Fruit fly (Drosophila melanogaster) whole organism, embryonic: ENCODE measurements around the gene CG33795.

Source experiments
- Abd-B ChIP-seq: fragments of 200-800 bp; sonication (Bioruptor generic); optimal IDR thresholded peaks from 2 replicates; lab custom pipeline; 2018; ENCODE audit warnings: missing biosample characterization, mild to moderate bottlenecking, missing genetic modification characterization, moderate library complexity
- BtbVII ChIP-seq: fragments of 200-800 bp; sonication (Bioruptor generic); optimal IDR thresholded peaks from 3 replicates; lab custom pipeline; 2017; ENCODE audit warnings: missing biosample characterization, mild to moderate bottlenecking, missing genetic modification characterization
- CG11456 ChIP-seq: fragments of 200-800 bp; sonication (Bioruptor generic); IDR thresholded peaks from 3 replicates; pipeline ENCODE4 v1.3.6; 2022; ENCODE audit warnings: missing biosample characterization, missing genetic modification characterization
- CG14667 ChIP-seq: fragments of 200-800 bp; sonication (Bioruptor generic); IDR thresholded peaks from 2 replicates; pipeline ENCODE4 v1.3.6; 2022; ENCODE audit warnings: missing biosample characterization, missing genetic modification characterization
- CG1647 ChIP-seq: fragments of 200-800 bp; sonication (Bioruptor generic); optimal IDR thresholded peaks from 3 replicates; lab custom pipeline; 2016; ENCODE audit warnings: missing biosample characterization, missing genetic modification characterization
- CG17912 ChIP-seq: fragments of 200-800 bp; sonication (Bioruptor generic); optimal IDR thresholded peaks from 2 replicates; lab custom pipeline; 2018; ENCODE audit warnings: missing biosample characterization, mild to moderate bottlenecking, missing genetic modification characterization
- CG18619 ChIP-seq: fragments of 200-800 bp; sonication (Bioruptor generic); optimal IDR thresholded peaks from 3 replicates; lab custom pipeline; 2017; ENCODE audit warnings: missing biosample characterization, mild to moderate bottlenecking, missing genetic modification characterization
- CG18764 ChIP-seq: fragments of 200-800 bp; sonication (Bioruptor generic); optimal IDR thresholded peaks from 3 replicates; lab custom pipeline; 2016; ENCODE audit warnings: missing biosample characterization, missing genetic modification characterization
- CG2116 ChIP-seq: fragments of 200-800 bp; sonication (Bioruptor generic); optimal IDR thresholded peaks from 3 replicates; lab custom pipeline; 2018; ENCODE audit warnings: missing biosample characterization, mild to moderate bottlenecking, missing genetic modification characterization
- CG2712 ChIP-seq: fragments of 200-800 bp; optimal IDR thresholded peaks from 3 replicates; lab custom pipeline; 2019; ENCODE audit warnings: missing biosample characterization, mild to moderate bottlenecking, missing genetic modification characterization, moderate library complexity
- CG2875 ChIP-seq: fragments of 200-800 bp; sonication (Bioruptor generic); optimal IDR thresholded peaks from 2 replicates; lab custom pipeline; 2017; ENCODE audit warnings: missing biosample characterization, mild to moderate bottlenecking, missing genetic modification characterization, missing genetic modification reagents
- CG30403 ChIP-seq: fragments of 200-800 bp; sonication (Bioruptor generic); optimal IDR thresholded peaks from 3 replicates; lab custom pipeline; 2016; ENCODE audit warnings: missing biosample characterization, missing genetic modification characterization
- CG31365 ChIP-seq: fragments of 200-800 bp; sonication (Bioruptor generic); optimal IDR thresholded peaks from 2 replicates; lab custom pipeline; 2018; ENCODE audit warnings: missing biosample characterization, mild to moderate bottlenecking, missing genetic modification characterization
- CG7271 ChIP-seq: fragments of 200-800 bp; sonication (Bioruptor generic); optimal IDR thresholded peaks from 2 replicates; lab custom pipeline; 2018; ENCODE audit warnings: missing biosample characterization, mild to moderate bottlenecking, missing genetic modification characterization, moderate library complexity
- Dfd ChIP-seq, 2 experiments: fragments of >200 bp; optimal IDR thresholded peaks; 2 replicates each; lab custom pipeline; 2017; ENCODE audit warnings: missing biosample characterization in 2 of 2, missing genetic modification characterization in 2 of 2
- E2f1 ChIP-seq: fragments of 200-800 bp; sonication (Bioruptor generic); IDR thresholded peaks from 2 replicates; pipeline ENCODE4 v1.3.6; 2022; ENCODE audit warnings: missing biosample characterization, missing genetic modification characterization
- H2.0 ChIP-seq: fragments of 200-800 bp; sonication (Bioruptor generic); IDR thresholded peaks from 2 replicates; pipeline ENCODE4 v1.3.6; 2022; ENCODE audit warnings: missing biosample characterization, missing genetic modification characterization
- Hand ChIP-seq: fragments of 200-800 bp; sonication (Bioruptor generic); optimal IDR thresholded peaks from 2 replicates; lab custom pipeline; 2017; ENCODE audit warnings: mild to moderate bottlenecking, missing biosample characterization, missing genetic modification reagents, missing genetic modification characterization
- Max ChIP-seq: fragments of 200-800 bp; sonication (Bioruptor generic); optimal IDR thresholded peaks from 2 replicates; lab custom pipeline; 2016; ENCODE audit warnings: missing biosample characterization, mild to moderate bottlenecking, missing genetic modification characterization
- NC2β ChIP-seq: fragments of 200-800 bp; sonication (Bioruptor generic); optimal IDR thresholded peaks from 2 replicates; lab custom pipeline; 2016; ENCODE audit warnings: missing biosample characterization, missing genetic modification characterization
- Side ChIP-seq: fragments of 200-800 bp; sonication (Bioruptor generic); optimal IDR thresholded peaks from 2 replicates; lab custom pipeline; 2016; ENCODE audit warnings: missing biosample characterization, missing genetic modification characterization
- Stat92E ChIP-seq, 3 experiments: fragments of >200 bp in 2 of 3; fragments of 200-800 bp in 1 of 3; sonication (Bioruptor generic) in 1 of 3; optimal IDR thresholded peaks; 2 replicates each; lab custom pipeline; 2017 to 2019; ENCODE audit warnings: missing biosample characterization in 3 of 3, missing genetic modification characterization in 3 of 3, mild to moderate bottlenecking in 1 of 3, moderate library complexity in 1 of 3
- bab2 ChIP-seq: fragments of 200-800 bp; sonication (Bioruptor generic); optimal IDR thresholded peaks from 2 replicates; lab custom pipeline; 2016; ENCODE audit warnings: missing biosample characterization, missing genetic modification characterization
- chinmo ChIP-seq: fragments of 200-800 bp; sonication (Bioruptor generic); IDR thresholded peaks from 4 replicates; pipeline ENCODE4 v1.3.6; 2022; ENCODE audit warnings: missing biosample characterization, missing genetic modification characterization; ENCODE audit not compliant: partially characterized antibody
- chm ChIP-seq: fragments of 200-800 bp; sonication (Bioruptor generic); IDR thresholded peaks from 2 replicates; pipeline ENCODE4 v1.3.6; 2022; ENCODE audit warnings: missing biosample characterization, missing genetic modification characterization
- corto ChIP-seq: fragments of 200-800 bp; sonication (Bioruptor generic); optimal IDR thresholded peaks from 2 replicates; lab custom pipeline; 2016; ENCODE audit warnings: missing biosample characterization, mild to moderate bottlenecking, missing genetic modification characterization, moderate library complexity
- disco-r ChIP-seq: fragments of 200-800 bp; sonication (Bioruptor generic); optimal IDR thresholded peaks from 2 replicates; lab custom pipeline; 2016; ENCODE audit warnings: missing biosample characterization, missing genetic modification characterization
- dmrt11E ChIP-seq: fragments of 200-800 bp; sonication (Bioruptor generic); optimal IDR thresholded peaks from 3 replicates; lab custom pipeline; 2018; ENCODE audit warnings: missing biosample characterization, mild to moderate bottlenecking, missing genetic modification characterization, moderate library complexity
- eve ChIP-seq, 2 experiments: fragments of >200 bp; optimal IDR thresholded peaks; 2 replicates each; lab custom pipeline; 2017; ENCODE audit warnings: missing biosample characterization in 2 of 2, missing genetic modification characterization in 2 of 2
- exex ChIP-seq: fragments of 200-800 bp; sonication (Bioruptor generic); optimal IDR thresholded peaks from 4 replicates; lab custom pipeline; 2018; ENCODE audit warnings: missing biosample characterization, mild to moderate bottlenecking, missing genetic modification characterization, moderate library complexity
- ftz-f1 ChIP-seq: fragments of 200-800 bp; sonication (Bioruptor generic); optimal IDR thresholded peaks from 2 replicates; lab custom pipeline; 2016; ENCODE audit warnings: missing biosample characterization, missing genetic modification characterization
- gfzf ChIP-seq: fragments of 200-800 bp; sonication (Bioruptor generic); optimal IDR thresholded peaks from 2 replicates; lab custom pipeline; 2016; ENCODE audit warnings: missing biosample characterization, mild to moderate bottlenecking, missing genetic modification characterization, moderate library complexity
- hb ChIP-seq: fragments of 200-800 bp; sonication (Bioruptor generic); IDR thresholded peaks from 3 replicates; pipeline ENCODE4 v1.3.6; 2022; ENCODE audit warnings: missing biosample characterization, missing genetic modification characterization; ENCODE audit not compliant: partially characterized antibody
- mam ChIP-seq: fragments of 200-800 bp; sonication (Bioruptor generic); optimal IDR thresholded peaks from 3 replicates; lab custom pipeline; 2016; ENCODE audit warnings: missing biosample characterization, missing genetic modification characterization
- nmo ChIP-seq: fragments of 200-800 bp; sonication (Bioruptor generic); optimal IDR thresholded peaks from 2 replicates; lab custom pipeline; 2018; ENCODE audit warnings: missing biosample characterization, mild to moderate bottlenecking, missing genetic modification characterization, moderate library complexity
- odd ChIP-seq: fragments of 200-800 bp; sonication (Bioruptor generic); optimal IDR thresholded peaks from 2 replicates; lab custom pipeline; 2017; ENCODE audit warnings: missing biosample characterization, mild to moderate bottlenecking, missing genetic modification characterization
- onecut ChIP-seq: fragments of 200-800 bp; sonication (Bioruptor generic); IDR thresholded peaks from 2 replicates; pipeline ENCODE4 v1.3.6; 2022; ENCODE audit warnings: missing biosample characterization, missing genetic modification characterization
- org-1 ChIP-seq: fragments of 200-800 bp; sonication (Bioruptor generic); optimal IDR thresholded peaks from 2 replicates; lab custom pipeline; 2017; ENCODE audit warnings: missing biosample characterization, missing genetic modification characterization
- pho ChIP-seq: fragments of 200-800 bp; sonication (Bioruptor generic); optimal IDR thresholded peaks from 2 replicates; lab custom pipeline; 2016; ENCODE audit warnings: missing biosample characterization, missing genetic modification characterization
- sens ChIP-seq: fragments of 200-800 bp; sonication (Bioruptor generic); peaks from one replicate; lab custom pipeline; 2016; ENCODE audit warnings: missing biosample characterization, missing genetic modification characterization
- slp2 ChIP-seq: fragments of 200-800 bp; sonication (Bioruptor generic); optimal IDR thresholded peaks from 2 replicates; lab custom pipeline; 2016; ENCODE audit warnings: missing biosample characterization, missing genetic modification characterization
- sob ChIP-seq: fragments of 200-800 bp; sonication (Bioruptor generic); IDR thresholded peaks from 2 replicates; pipeline ENCODE4 v1.3.6; 2022; ENCODE audit warnings: missing biosample characterization, missing genetic modification characterization
- tap ChIP-seq: fragments of 200-800 bp; optimal IDR thresholded peaks from 3 replicates; lab custom pipeline; 2019; ENCODE audit warnings: missing biosample characterization, mild to moderate bottlenecking, missing genetic modification characterization, moderate library complexity
- trem ChIP-seq: fragments of 200-800 bp; optimal IDR thresholded peaks from 3 replicates; lab custom pipeline; 2019; ENCODE audit warnings: missing biosample characterization, mild to moderate bottlenecking, missing genetic modification characterization, moderate library complexity
- trh ChIP-seq: fragments of 200-800 bp; sonication (Bioruptor generic); optimal IDR thresholded peaks from 2 replicates; lab custom pipeline; 2016; ENCODE audit warnings: missing biosample characterization, missing genetic modification characterization
- tup ChIP-seq: fragments of 200-800 bp; sonication (Bioruptor generic); optimal IDR thresholded peaks from 2 replicates; lab custom pipeline; 2016; ENCODE audit warnings: missing biosample characterization, mild to moderate bottlenecking, missing genetic modification characterization, moderate library complexity
- tx ChIP-seq: fragments of 200-800 bp; sonication (Bioruptor generic); optimal IDR thresholded peaks from 2 replicates; lab custom pipeline; 2016; ENCODE audit warnings: missing biosample characterization, missing genetic modification characterization
- zen2 ChIP-seq: fragments of 200-800 bp; sonication (Bioruptor generic); IDR thresholded peaks from 3 replicates; pipeline ENCODE4 v1.3.6; 2022; ENCODE audit warnings: missing biosample characterization, missing genetic modification characterization; ENCODE audit not compliant: partially characterized antibody
- zf30C ChIP-seq: fragments of 200-800 bp; sonication (Bioruptor generic); optimal IDR thresholded peaks from 3 replicates; lab custom pipeline; 2018; ENCODE audit warnings: missing biosample characterization, mild to moderate bottlenecking, missing genetic modification characterization

The CG33795 gene

dm6 chr3L:16157251-16158190 lies 13.7 kb downstream of the CG33795 start (continued):
- TF ChIP-seq E2f1 (GFP tag; lab: Robert Waterston, UW) (no peak), CG2116 (GFP tag; lab: Kevin White, UChicago) (peak; percentile 4), CG2712 (tag; lab: Kevin White, UChicago) (peak; percentile 58), NC2β (GFP tag; lab: Kevin White, UChicago) (no peak), onecut (GFP tag; lab: Robert Waterston, UW) (no peak), tup (no peak), hb (no peak), pho (GFP tag; lab: Kevin White, UChicago) (peak; percentile 39), CG1647 (GFP tag; lab: Kevin White, UChicago) (peak; percentile 10), disco-r (peak; percentile 43), CG30403 (GFP tag; lab: Kevin White, UChicago) (peak; percentile 71), tap (tag; lab: Kevin White, UChicago) (peak; percentile 5), bab2 (no peak), dmrt11E (peak; percentile 1), zen2 (no peak), chinmo (GFP tag; lab: Robert Waterston, UW) (no peak), CG2875 (GFP tag; lab: Kevin White, UChicago) (no peak), CG7271 (tag; lab: Kevin White, UChicago) (no peak), zf30C (GFP tag; lab: Kevin White, UChicago) (no peak), Side (peak; percentile 27), org-1 (GFP tag; lab: Kevin White, UChicago) (peak; percentile 48), Max (GFP tag; lab: Kevin White, UChicago) (peak; percentile 12), H2.0 (GFP tag; lab: Robert Waterston, UW) (no peak), odd (GFP tag; lab: Kevin White, UChicago) (no peak), CG31365 (tag; lab: Kevin White, UChicago) (no peak), CG18619 (GFP tag; lab: Kevin White, UChicago) (peak; percentile 5), CG17912 (no peak), Hand (GFP tag; lab: Kevin White, UChicago) (no peak), chm (GFP tag; lab: Robert Waterston, UW) (no peak), CG14667 (GFP tag; lab: Robert Waterston, UW) (no peak), CG11456 (no peak), sob (GFP tag; lab: Robert Waterston, UW) (peak; percentile 41; the same call in 1 of the 2 replicates), eve (GFP tag; optimal IDR thresholded peaks at IDR 0.05; lab: Kevin White, UChicago) (peak in 1 of 2 experiments; percentile 91), Abd-B (GFP tag; lab: Kevin White, UChicago) (peak; percentile 65), corto (GFP tag; lab: Kevin White, UChicago) (no peak), trh (GFP tag; lab: Kevin White, UChicago) (no peak), tx (GFP tag; lab: Kevin White, UChicago) (no peak), CG18764 (GFP tag; lab: Kevin White, UChicago) (peak; percentile 31), Stat92E (GFP tag; optimal IDR thresholded peaks at IDR 0.05; lab: Kevin White, UChicago) (no peak), nmo (GFP tag; lab: Kevin White, UChicago) (peak; percentile 72), slp2 (GFP tag; lab: Kevin White, UChicago) (peak; percentile 20), mam (GFP tag; lab: Kevin White, UChicago) (peak; percentile 51), ftz-f1 (no peak), trem (tag; lab: Kevin White, UChicago) (peak; percentile 34), exex (no peak), BtbVII (GFP tag; lab: Kevin White, UChicago) (peak; percentile 47), sens (GFP tag; lab: Kevin White, UChicago) (peak; percentile 94), Dfd (GFP tag; optimal IDR thresholded peaks at IDR 0.05; lab: Kevin White, UChicago) (no peak), gfzf (GFP tag; lab: Kevin White, UChicago) (no peak)
